Worm (Caenorhabditis elegans) whole organism, early embryonic: ENCODE measurements around the gene hsp-43.

ENCODE experiments used
- ama-1 ChIP-seq: fragments of 150-350 bp; optimal IDR thresholded peaks from 2 replicates; lab custom pipeline; 2014
- flt-1 ChIP-seq: fragments of 200-800 bp; sonication (Bioruptor generic); IDR thresholded peaks from 2 replicates; pipeline ENCODE4 v1.3.6; 2022; ENCODE audit warnings: missing genetic modification characterization, missing compliant biosample characterization
- hmbx-1 ChIP-seq: sonication (generic microtip); optimal IDR thresholded peaks from 2 replicates; lab custom pipeline; 2016; ENCODE audit warnings: mild to moderate bottlenecking, missing genetic modification characterization, missing compliant biosample characterization
- pes-1 ChIP-seq: fragments of 200-800 bp; sonication (Bioruptor generic); IDR thresholded peaks from 2 replicates; pipeline ENCODE4 v1.3.6; 2022; ENCODE audit warnings: missing genetic modification reagents, missing genetic modification characterization, missing compliant biosample characterization

DNA sequence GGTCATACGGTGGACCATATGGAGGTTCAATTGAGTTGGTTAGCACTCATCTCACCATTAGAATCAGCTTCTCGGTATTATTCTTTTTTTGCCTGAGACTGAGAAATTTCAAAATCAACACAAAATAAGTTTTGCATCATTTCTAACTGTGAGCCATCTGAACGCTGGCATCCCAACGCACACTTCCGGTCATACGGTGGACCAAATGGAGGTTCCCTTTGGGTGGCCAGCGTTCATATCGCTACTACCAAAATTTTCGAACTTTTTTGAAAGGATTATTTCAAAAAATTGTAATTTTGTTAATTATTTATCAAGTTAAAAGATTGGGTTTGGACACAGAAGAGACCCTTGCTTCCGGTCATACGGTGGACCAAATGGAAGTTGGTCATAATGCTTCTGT is 17.4 kb upstream of the hsp-43 start:
- TF ChIP-seq ama-1 (lab: Kevin White, UChicago) (no peak), pes-1 (GFP tag; lab: Robert Waterston, UW) (no peak), flt-1 (no peak), hmbx-1 (tag; lab: Kevin White, UChicago) (no peak)
